Fruit fly (Drosophila melanogaster) whole organism, adult: ENCODE results near the gene RpS14b.

ENCODE experiments used
- CG11617 ChIP-seq: fragments of 200-800 bp; sonication (Bioruptor generic); optimal IDR thresholded peaks from 2 replicates; lab custom pipeline; 2017; ENCODE audit warnings: mild to moderate bottlenecking, missing biosample characterization, missing genetic modification reagents, missing genetic modification characterization
- CG12768 ChIP-seq: fragments of 200-800 bp; sonication (Bioruptor generic); optimal IDR thresholded peaks from 2 replicates; lab custom pipeline; 2017; ENCODE audit warnings: missing biosample characterization, missing genetic modification characterization, mild to moderate bottlenecking, moderate library complexity, missing genetic modification reagents
- CG14711 ChIP-seq: fragments of 200-800 bp; sonication (Bioruptor generic); optimal IDR thresholded peaks from 2 replicates; lab custom pipeline; 2018; ENCODE audit warnings: missing biosample characterization, mild to moderate bottlenecking, missing genetic modification characterization, moderate library complexity
- CG1620 ChIP-seq: fragments of 200-800 bp; sonication (Bioruptor generic); optimal IDR thresholded peaks from 2 replicates; lab custom pipeline; 2016; ENCODE audit warnings: missing biosample characterization, missing genetic modification characterization
- CG33017 ChIP-seq: fragments of 200-800 bp; sonication (Bioruptor generic); optimal IDR thresholded peaks from 2 replicates; lab custom pipeline; 2018; ENCODE audit warnings: missing biosample characterization, mild to moderate bottlenecking, missing genetic modification characterization, moderate library complexity
- CG5204 ChIP-seq: fragments of 200-800 bp; sonication (Bioruptor generic); optimal IDR thresholded peaks from 2 replicates; lab custom pipeline; 2016; ENCODE audit warnings: missing biosample characterization, missing genetic modification characterization
- CG7045 ChIP-seq: fragments of 200-800 bp; sonication (Bioruptor generic); optimal IDR thresholded peaks from 2 replicates; lab custom pipeline; 2017; ENCODE audit warnings: missing biosample characterization, mild to moderate bottlenecking, missing genetic modification characterization
- CG7101 ChIP-seq: fragments of 200-800 bp; sonication (Bioruptor generic); optimal IDR thresholded peaks from 2 replicates; lab custom pipeline; 2018; ENCODE audit warnings: missing biosample characterization, mild to moderate bottlenecking, missing genetic modification characterization, moderate library complexity
- Clk ChIP-seq: fragments of 200-800 bp; sonication (Bioruptor generic); optimal IDR thresholded peaks from 2 replicates; lab custom pipeline; 2017; ENCODE audit warnings: missing biosample characterization, missing genetic modification characterization
- Crg-1 ChIP-seq: fragments of 200-800 bp; sonication (Bioruptor generic); optimal IDR thresholded peaks from 2 replicates; lab custom pipeline; 2016; ENCODE audit warnings: missing biosample characterization, missing genetic modification characterization
- Hr96 ChIP-seq: fragments of 200-800 bp; sonication (Bioruptor generic); optimal IDR thresholded peaks from 2 replicates; lab custom pipeline; 2016; ENCODE audit warnings: missing biosample characterization, missing genetic modification characterization
- Mnt ChIP-seq: fragments of 200-800 bp; sonication (Bioruptor generic); optimal IDR thresholded peaks from 2 replicates; lab custom pipeline; 2016; ENCODE audit warnings: missing biosample characterization, mild to moderate bottlenecking, missing genetic modification characterization
- bab1 ChIP-seq: fragments of 200-800 bp; sonication (Bioruptor generic); optimal IDR thresholded peaks from 3 replicates; lab custom pipeline; 2019; ENCODE audit warnings: missing biosample characterization, mild to moderate bottlenecking, missing genetic modification characterization, moderate library complexity
- cic ChIP-seq: fragments of 200-800 bp; sonication (Bioruptor generic); optimal IDR thresholded peaks from 2 replicates; lab custom pipeline; 2017; ENCODE audit warnings: missing biosample characterization, mild to moderate bottlenecking, missing genetic modification characterization, moderate library complexity
- cnc ChIP-seq, 2 experiments: fragments of >200 bp; optimal IDR thresholded peaks; 2 replicates each; lab custom pipeline; 2017
- kay ChIP-seq: fragments of 200-800 bp; sonication (Bioruptor generic); peaks from one replicate; lab custom pipeline; 2016; ENCODE audit warnings: missing biosample characterization, missing genetic modification characterization, borderline replicate concordance
- ovo ChIP-seq: fragments of 200-800 bp; sonication (Bioruptor generic); optimal IDR thresholded peaks from 2 replicates; lab custom pipeline; 2016; ENCODE audit warnings: missing biosample characterization, missing genetic modification characterization
- pad ChIP-seq: fragments of 200-800 bp; sonication (Bioruptor generic); optimal IDR thresholded peaks from 3 replicates; lab custom pipeline; 2017; ENCODE audit warnings: missing biosample characterization, missing genetic modification characterization, mild to moderate bottlenecking, moderate library complexity, missing genetic modification reagents
- tj ChIP-seq: fragments of 200-800 bp; sonication (Bioruptor generic); optimal IDR thresholded peaks from 3 replicates; lab custom pipeline; 2017; ENCODE audit warnings: missing biosample characterization, mild to moderate bottlenecking, missing genetic modification characterization, moderate library complexity
- toe ChIP-seq: fragments of 200-800 bp; sonication (Bioruptor generic); optimal IDR thresholded peaks from 2 replicates; lab custom pipeline; 2016; ENCODE audit warnings: missing biosample characterization, missing genetic modification characterization

Gene RpS14b

DNA sequence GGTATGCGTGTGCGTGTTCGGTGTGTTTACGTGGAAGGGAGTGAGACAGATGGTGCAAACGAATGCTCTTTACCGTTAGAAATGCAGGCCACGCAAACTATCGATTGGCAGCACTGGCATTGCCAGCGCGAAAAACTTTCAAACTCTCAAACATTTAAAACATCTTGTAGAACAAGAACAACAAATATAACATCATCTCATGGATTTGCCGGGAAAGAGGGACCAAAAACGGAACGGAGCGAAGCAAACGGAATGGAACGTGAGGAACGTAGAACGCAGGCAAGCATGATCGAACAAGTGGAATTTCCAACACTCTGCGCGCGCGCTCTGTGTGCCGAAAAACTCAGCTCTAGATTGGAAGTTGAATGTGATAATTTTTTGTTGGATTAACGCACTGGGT lies 24.8 kb downstream of the RpS14b start:
- TF ChIP-seq kay (GFP tag; lab: Kevin White, UChicago) (no peak), ovo (GFP tag; lab: Kevin White, UChicago) (peak; percentile 70)

DNA sequence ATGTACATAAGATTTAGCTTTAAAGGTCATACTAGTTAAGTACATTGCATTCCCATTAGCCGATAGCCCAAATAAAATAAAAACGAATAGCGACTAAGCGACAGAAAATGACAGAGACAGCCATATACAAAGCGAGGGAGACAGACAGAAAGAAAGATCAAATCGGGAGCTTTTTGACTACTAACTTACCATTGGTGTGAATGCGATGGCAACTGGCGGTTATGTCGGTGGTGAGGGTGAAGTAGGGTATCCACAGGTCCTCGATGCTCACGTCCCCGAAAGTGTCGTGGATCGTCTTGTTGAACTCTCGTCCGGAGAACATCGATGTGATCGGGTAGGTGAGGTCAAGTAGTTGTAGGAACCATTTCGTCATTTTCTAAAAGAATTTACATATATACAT lies 26.3 kb downstream of the RpS14b start:
- TF ChIP-seq cic (GFP tag; lab: Kevin White, UChicago) = no peak
- no peak for TF ChIP-seq kay (GFP tag; lab: Kevin White, UChicago)
- no peak for TF ChIP-seq CG33017 (tag; lab: Kevin White, UChicago)
- TF ChIP-seq CG1620 (GFP tag; lab: Kevin White, UChicago) = no peak
- no peak for TF ChIP-seq CG7045 (GFP tag; lab: Kevin White, UChicago)
- TF ChIP-seq CG14711 (tag; lab: Kevin White, UChicago) = no peak
- TF ChIP-seq CG5204 (GFP tag; lab: Kevin White, UChicago) = no peak
- no peak for TF ChIP-seq toe (GFP tag; lab: Kevin White, UChicago)
- no peak for TF ChIP-seq Clk

DNA sequence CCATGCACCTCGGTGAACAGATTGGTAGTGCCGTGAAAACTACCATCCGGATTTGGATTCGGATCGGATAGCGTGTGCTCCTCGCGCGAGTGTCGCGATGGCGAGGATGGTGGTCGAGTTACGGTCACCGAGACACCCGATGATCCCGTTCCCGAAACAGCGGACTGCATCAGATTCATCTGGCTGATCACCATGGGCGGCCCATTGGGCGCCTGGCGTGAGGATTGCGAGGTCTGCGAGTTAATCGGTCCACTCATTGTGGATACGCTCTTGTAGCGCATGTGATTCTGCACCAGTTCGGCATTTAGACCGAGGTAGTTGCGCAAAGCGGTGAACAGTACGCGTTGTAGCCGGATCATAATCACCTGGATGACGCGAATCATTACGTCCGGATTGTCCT lies 29.0 kb downstream of the RpS14b start, which contains the start of gene sn:
Gene sn, plus strand, starts transcription at position 301 of the 400 bp plus-strand sequence.
- no peak for TF ChIP-seq cic (GFP tag; lab: Kevin White, UChicago)
- TF ChIP-seq kay (GFP tag; lab: Kevin White, UChicago) = no peak
- no peak for TF ChIP-seq CG1620 (GFP tag; lab: Kevin White, UChicago)
- TF ChIP-seq bab1 (GFP tag; lab: Kevin White, UChicago) = no peak
- TF ChIP-seq CG7101 = no peak
- no peak for TF ChIP-seq pad (GFP tag; lab: Kevin White, UChicago)
- no peak for TF ChIP-seq ovo (GFP tag; lab: Kevin White, UChicago)
- no peak for TF ChIP-seq CG5204 (GFP tag; lab: Kevin White, UChicago)
- TF ChIP-seq cnc (optimal IDR thresholded peaks at IDR 0.05; lab: Kevin White, UChicago) = no peak

DNA sequence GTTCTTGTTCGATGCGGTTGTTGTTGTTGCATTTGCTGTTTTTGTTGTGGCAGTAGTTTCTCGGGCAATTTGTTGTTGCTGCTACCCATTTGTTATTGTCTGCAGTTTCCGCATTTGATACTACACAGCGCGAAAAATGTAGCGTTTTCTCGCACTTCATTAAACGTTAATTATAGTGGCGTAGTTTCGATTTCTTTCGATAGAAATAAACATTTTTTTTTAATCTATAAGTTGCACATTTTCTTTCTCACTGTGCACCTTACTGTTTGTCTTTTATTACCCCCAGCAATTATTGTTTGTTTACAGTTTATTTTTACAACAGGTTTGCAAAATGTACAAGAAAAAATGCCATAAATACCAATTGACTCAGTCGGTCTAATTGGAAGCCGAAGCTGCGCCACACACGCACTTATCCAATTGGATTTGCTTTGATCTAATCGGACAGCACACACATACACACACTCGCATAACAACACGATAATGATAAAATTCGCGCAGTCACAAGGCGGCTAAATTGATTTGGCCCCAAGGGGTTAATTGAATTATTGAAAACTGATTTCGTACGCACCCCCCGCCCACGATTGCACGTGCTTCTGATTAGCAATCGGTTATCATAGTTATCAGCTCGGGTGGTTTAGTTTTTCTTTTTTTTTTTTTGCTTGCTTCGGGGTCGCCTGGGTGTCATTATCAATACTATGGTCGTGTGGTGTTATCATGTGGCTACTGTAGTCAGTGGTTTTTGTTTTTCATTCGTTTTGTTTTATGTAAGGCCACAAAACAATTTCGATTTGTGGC lies 31.3 kb downstream of the RpS14b start:
- TF ChIP-seq tj (GFP tag; lab: Kevin White, UChicago) = peak; percentile 17
- no peak for TF ChIP-seq bab1 (GFP tag; lab: Kevin White, UChicago)
- no peak for TF ChIP-seq Hr96 (GFP tag; lab: Kevin White, UChicago)
- no peak for TF ChIP-seq CG1620 (GFP tag; lab: Kevin White, UChicago)
- no peak for TF ChIP-seq CG12768 (GFP tag; lab: Kevin White, UChicago)
- TF ChIP-seq cic (GFP tag; lab: Kevin White, UChicago) = no peak
- no peak for TF ChIP-seq ovo (GFP tag; lab: Kevin White, UChicago)
- TF ChIP-seq pad (GFP tag; lab: Kevin White, UChicago) = no peak
- no peak for TF ChIP-seq CG14711 (tag; lab: Kevin White, UChicago)
- peak; percentile 14 for TF ChIP-seq Mnt (GFP tag; lab: Kevin White, UChicago)
- TF ChIP-seq CG33017 (tag; lab: Kevin White, UChicago) = no peak
- peak; percentile 7 for TF ChIP-seq Crg-1 (GFP tag; lab: Kevin White, UChicago)
- no peak for TF ChIP-seq kay (GFP tag; lab: Kevin White, UChicago)
- no peak for TF ChIP-seq cnc (optimal IDR thresholded peaks at IDR 0.05; lab: Kevin White, UChicago)
- no peak for TF ChIP-seq CG5204 (GFP tag; lab: Kevin White, UChicago)
- no peak for TF ChIP-seq toe (GFP tag; lab: Kevin White, UChicago)
- no peak for TF ChIP-seq CG7101
- peak; percentile 26 for TF ChIP-seq CG7045 (GFP tag; lab: Kevin White, UChicago)
- TF ChIP-seq Clk = no peak

DNA sequence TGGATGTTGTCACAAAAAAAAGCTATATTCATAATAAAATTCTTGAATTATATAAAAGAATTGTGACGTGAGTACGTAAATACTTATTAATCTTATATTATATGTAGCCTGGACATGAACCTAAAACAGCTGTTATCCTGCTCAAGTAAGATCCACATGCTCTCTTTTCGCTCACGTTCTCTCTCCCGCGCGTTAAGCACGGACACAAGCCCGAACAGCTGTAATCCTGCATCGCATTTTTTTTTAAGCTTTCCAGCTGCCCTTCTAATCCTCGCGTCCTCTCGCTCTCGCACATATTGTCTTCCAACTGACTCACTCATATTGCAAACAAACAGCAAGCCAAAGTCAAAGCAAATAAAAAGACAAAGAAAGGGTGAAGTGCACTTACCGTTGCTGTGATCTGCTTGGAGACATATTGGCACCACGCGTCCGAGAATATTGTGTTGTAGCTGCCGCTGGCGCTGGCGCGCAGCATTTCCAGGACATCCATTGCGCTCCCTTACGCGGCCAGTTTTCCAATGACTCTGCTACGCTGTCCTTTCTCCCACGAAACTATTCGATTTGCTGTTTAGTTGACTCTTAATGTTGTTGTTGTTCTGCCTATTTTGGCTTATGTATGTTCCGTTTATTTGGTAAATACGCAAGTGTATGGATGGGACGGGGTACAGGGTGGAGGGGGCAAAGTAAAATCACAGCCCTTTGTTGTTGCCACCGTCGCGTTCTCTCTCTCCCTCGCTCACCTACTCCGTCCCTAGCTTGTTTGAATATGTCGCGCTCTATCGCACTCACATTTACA lies 32.6 kb downstream of the RpS14b start:
- TF ChIP-seq CG7045 (GFP tag; lab: Kevin White, UChicago) = no peak
- peak; percentile 94 for TF ChIP-seq pad (GFP tag; lab: Kevin White, UChicago)

DNA sequence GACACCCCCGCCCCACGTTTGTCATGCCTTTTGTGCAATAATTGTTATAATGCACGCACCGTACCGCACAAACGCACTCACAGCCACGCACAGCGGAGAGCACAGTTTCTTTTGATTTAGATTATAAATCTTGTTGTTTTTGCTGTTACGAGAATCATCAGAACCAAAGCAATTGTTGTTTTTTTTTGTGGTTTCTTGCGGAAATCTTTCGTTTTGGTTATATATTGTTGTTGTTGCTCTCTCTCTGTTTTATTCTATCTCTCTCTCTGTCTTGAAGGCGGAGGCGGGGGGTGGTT lies 33.1 kb downstream of the RpS14b start:
- TF ChIP-seq tj (GFP tag; lab: Kevin White, UChicago) (peak; percentile 22), cic (GFP tag; lab: Kevin White, UChicago) (no peak), Mnt (GFP tag; lab: Kevin White, UChicago) (peak; percentile 1)

DNA sequence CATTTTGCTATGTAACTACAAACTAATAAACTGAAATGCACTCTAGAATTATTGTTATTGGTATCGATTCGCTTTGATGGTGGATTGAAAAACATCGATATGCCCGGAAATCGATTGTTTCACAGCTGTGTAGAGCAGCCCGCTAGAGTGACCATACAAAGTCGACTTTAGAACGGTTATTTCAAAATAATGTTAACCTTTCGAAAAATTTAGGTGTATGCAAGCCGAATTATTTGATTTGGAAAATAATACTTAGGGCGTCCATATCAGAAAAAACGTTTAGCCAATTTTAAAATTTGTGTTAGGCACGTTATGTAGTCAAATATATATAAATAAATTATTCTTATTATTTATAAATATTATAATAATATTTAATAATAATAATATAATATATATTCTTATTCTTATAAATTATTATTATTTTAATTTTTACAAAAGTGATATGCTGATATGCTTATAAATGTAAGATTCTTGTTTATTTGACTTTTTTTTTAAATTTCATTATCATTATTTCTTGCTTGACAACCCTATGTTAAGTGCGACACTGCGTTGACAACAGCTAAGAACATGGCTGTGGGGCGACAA lies 33.6 kb downstream of the RpS14b start, which contains the start of gene sws:
Gene sws, minus strand, starts transcription at position 22 of the 585 bp plus-strand sequence.
- peak; percentile 86 for TF ChIP-seq CG14711 (tag; lab: Kevin White, UChicago)
- TF ChIP-seq CG1620 (GFP tag; lab: Kevin White, UChicago) = peak; percentile 8
- no peak for TF ChIP-seq CG5204 (GFP tag; lab: Kevin White, UChicago)
- peak; percentile 9 for TF ChIP-seq ovo (GFP tag; lab: Kevin White, UChicago)
- TF ChIP-seq bab1 (GFP tag; lab: Kevin White, UChicago) = peak; percentile 3
- TF ChIP-seq pad (GFP tag; lab: Kevin White, UChicago) = no peak
- peak; percentile 38 for TF ChIP-seq CG11617 (GFP tag; lab: Kevin White, UChicago)
- TF ChIP-seq CG7101 = peak; percentile 61
- no peak for TF ChIP-seq CG12768 (GFP tag; lab: Kevin White, UChicago)
- TF ChIP-seq Hr96 (GFP tag; lab: Kevin White, UChicago) = peak; percentile 52
- no peak for TF ChIP-seq kay (GFP tag; lab: Kevin White, UChicago)
